Fruit fly (Drosophila melanogaster) whole organism, prepupa: ENCODE data around the gene cpb.
A peak's percentile ranks its signal among the peaks of the same experiment; 100 is the strongest.

Experiments used
- Blimp-1 ChIP-seq: fragments of 200-800 bp; sonication (Bioruptor generic); optimal IDR thresholded peaks from 3 replicates; lab custom pipeline; 2017; ENCODE audit warnings: missing biosample characterization, missing genetic modification characterization, mild to moderate bottlenecking, moderate library complexity, missing genetic modification reagents
- CG11762 ChIP-seq: fragments of 200-800 bp; sonication (Bioruptor generic); optimal IDR thresholded peaks from 3 replicates; lab custom pipeline; 2016; ENCODE audit warnings: missing biosample characterization, missing genetic modification characterization; ENCODE audit not compliant: insufficient read depth
- CG32006 ChIP-seq: fragments of 200-800 bp; sonication (Bioruptor generic); optimal IDR thresholded peaks from 3 replicates; lab custom pipeline; 2017; ENCODE audit warnings: missing biosample characterization, mild to moderate bottlenecking, missing genetic modification characterization
- CG34406 ChIP-seq: fragments of 200-800 bp; sonication (Bioruptor generic); optimal IDR thresholded peaks from 3 replicates; lab custom pipeline; 2016; ENCODE audit warnings: missing biosample characterization, missing genetic modification characterization
- CG6276 ChIP-seq: fragments of 200-800 bp; sonication (Bioruptor generic); optimal IDR thresholded peaks from 2 replicates; lab custom pipeline; 2017; ENCODE audit warnings: missing biosample characterization, mild to moderate bottlenecking, missing genetic modification characterization
- CG6808 ChIP-seq: fragments of 200-800 bp; sonication (Bioruptor generic); optimal IDR thresholded peaks from 3 replicates; lab custom pipeline; 2017; ENCODE audit warnings: missing biosample characterization, missing genetic modification characterization, mild to moderate bottlenecking, moderate library complexity, missing genetic modification reagents
- CG6854 ChIP-seq: fragments of 200-800 bp; sonication (Bioruptor generic); optimal IDR thresholded peaks from 2 replicates; lab custom pipeline; 2017; ENCODE audit warnings: missing biosample characterization, mild to moderate bottlenecking, missing genetic modification characterization
- CG8119 ChIP-seq: fragments of 200-800 bp; sonication (Bioruptor generic); IDR thresholded peaks from 3 replicates; pipeline ENCODE4 v1.3.6; 2022; ENCODE audit warnings: missing biosample characterization, missing genetic modification characterization
- Eip78C ChIP-seq: fragments of 200-800 bp; sonication (Bioruptor generic); peaks from one replicate; lab custom pipeline; 2016; ENCODE audit warnings: missing biosample characterization, missing genetic modification characterization
- Eip93F ChIP-seq: fragments of 200-800 bp; sonication (Bioruptor generic); optimal IDR thresholded peaks from 2 replicates; lab custom pipeline; 2016; ENCODE audit warnings: missing biosample characterization, mild to moderate bottlenecking, missing genetic modification characterization
- Ets21C ChIP-seq: fragments of 200-800 bp; sonication (Bioruptor generic); optimal IDR thresholded peaks from 3 replicates; lab custom pipeline; 2016; ENCODE audit warnings: missing biosample characterization, missing genetic modification characterization
- Ets96B ChIP-seq: fragments of 200-800 bp; optimal IDR thresholded peaks from 2 replicates; lab custom pipeline; 2019; ENCODE audit warnings: missing biosample characterization, mild to moderate bottlenecking, missing genetic modification characterization, moderate library complexity
- Gug ChIP-seq: fragments of 200-800 bp; sonication (Bioruptor generic); IDR thresholded peaks from 2 replicates; pipeline ENCODE4 v1.3.6; 2022; ENCODE audit warnings: missing biosample characterization, missing genetic modification characterization
- Hr38 ChIP-seq: sonication (Bioruptor generic); optimal IDR thresholded peaks from 2 replicates; lab custom pipeline; 2016; ENCODE audit warnings: missing biosample characterization, missing genetic modification characterization
- Hr39 ChIP-seq: fragments of 200-800 bp; sonication (Bioruptor generic); optimal IDR thresholded peaks from 2 replicates; lab custom pipeline; 2016; ENCODE audit warnings: missing biosample characterization, missing genetic modification characterization
- Lpt ChIP-seq: fragments of 200-800 bp; sonication (Bioruptor generic); optimal IDR thresholded peaks from 3 replicates; lab custom pipeline; 2016; ENCODE audit warnings: missing biosample characterization, missing genetic modification characterization
- OdsH ChIP-seq: fragments of 200-800 bp; sonication (Bioruptor generic); optimal IDR thresholded peaks from 3 replicates; lab custom pipeline; 2016; ENCODE audit warnings: missing biosample characterization, missing genetic modification characterization
- Sox15 ChIP-seq: fragments of 200-800 bp; sonication (Bioruptor generic); optimal IDR thresholded peaks from 3 replicates; lab custom pipeline; 2016; ENCODE audit warnings: missing biosample characterization, missing genetic modification characterization
- achi ChIP-seq: fragments of 200-800 bp; sonication (Bioruptor generic); optimal IDR thresholded peaks from 3 replicates; lab custom pipeline; 2016; ENCODE audit warnings: missing biosample characterization, missing genetic modification characterization
- dac ChIP-seq: fragments of 200-800 bp; sonication (Bioruptor generic); optimal IDR thresholded peaks from 2 replicates; lab custom pipeline; 2017; ENCODE audit warnings: missing biosample characterization, mild to moderate bottlenecking, missing genetic modification characterization
- dsx ChIP-seq: fragments of 200-800 bp; optimal IDR thresholded peaks from 3 replicates; lab custom pipeline; 2019; ENCODE audit warnings: missing biosample characterization, mild to moderate bottlenecking, missing genetic modification characterization, moderate library complexity; ENCODE audit not compliant: poor library complexity, severe bottlenecking
- eg ChIP-seq: fragments of 200-800 bp; sonication (Bioruptor generic); IDR thresholded peaks from 3 replicates; pipeline ENCODE4 v1.3.6; 2022; ENCODE audit warnings: missing biosample characterization, missing genetic modification characterization
- fd85E ChIP-seq: fragments of 200-800 bp; sonication (Bioruptor generic); optimal IDR thresholded peaks from 3 replicates; lab custom pipeline; 2016; ENCODE audit warnings: missing biosample characterization, missing genetic modification characterization
- fkh ChIP-seq: fragments of 200-800 bp; sonication (Bioruptor generic); optimal IDR thresholded peaks from 3 replicates; lab custom pipeline; 2017; ENCODE audit warnings: missing biosample characterization, mild to moderate bottlenecking, missing genetic modification characterization, moderate library complexity
- net ChIP-seq: fragments of 200-800 bp; sonication (Bioruptor generic); optimal IDR thresholded peaks from 3 replicates; lab custom pipeline; 2016; ENCODE audit warnings: missing biosample characterization, missing genetic modification characterization
- pdm3 ChIP-seq: fragments of 200-800 bp; sonication (Bioruptor generic); optimal IDR thresholded peaks from 3 replicates; lab custom pipeline; 2016; ENCODE audit warnings: missing biosample characterization, missing genetic modification characterization
- salr ChIP-seq, 2 experiments: fragments of 200-800 bp; sonication (Bioruptor generic); optimal IDR thresholded peaks; 3 replicates each; lab custom pipeline; 2016 to 2018; ENCODE audit warnings: missing biosample characterization in 2 of 2, missing genetic modification characterization in 2 of 2, mild to moderate bottlenecking in 1 of 2
- ss ChIP-seq, 2 experiments: fragments of 200-800 bp; sonication (Bioruptor generic); optimal IDR thresholded peaks; 2 replicates in 1 of 2; 3 replicates in 1 of 2; lab custom pipeline; 2017 to 2018; ENCODE audit warnings: mild to moderate bottlenecking in 2 of 2, missing biosample characterization in 2 of 2, missing genetic modification characterization in 2 of 2, moderate library complexity in 1 of 2
- svp ChIP-seq: fragments of 200-800 bp; sonication (Bioruptor generic); peaks from one replicate; lab custom pipeline; 2016; ENCODE audit warnings: missing biosample characterization, missing genetic modification characterization
- topi ChIP-seq: fragments of 200-800 bp; sonication (Bioruptor generic); optimal IDR thresholded peaks from 3 replicates; lab custom pipeline; 2016; ENCODE audit warnings: missing biosample characterization, missing genetic modification characterization
- vri ChIP-seq: fragments of 200-800 bp; sonication (Bioruptor generic); optimal IDR thresholded peaks from 3 replicates; lab custom pipeline; 2016; ENCODE audit warnings: missing biosample characterization, mild to moderate bottlenecking, missing genetic modification characterization

Gene cpb

DNA sequence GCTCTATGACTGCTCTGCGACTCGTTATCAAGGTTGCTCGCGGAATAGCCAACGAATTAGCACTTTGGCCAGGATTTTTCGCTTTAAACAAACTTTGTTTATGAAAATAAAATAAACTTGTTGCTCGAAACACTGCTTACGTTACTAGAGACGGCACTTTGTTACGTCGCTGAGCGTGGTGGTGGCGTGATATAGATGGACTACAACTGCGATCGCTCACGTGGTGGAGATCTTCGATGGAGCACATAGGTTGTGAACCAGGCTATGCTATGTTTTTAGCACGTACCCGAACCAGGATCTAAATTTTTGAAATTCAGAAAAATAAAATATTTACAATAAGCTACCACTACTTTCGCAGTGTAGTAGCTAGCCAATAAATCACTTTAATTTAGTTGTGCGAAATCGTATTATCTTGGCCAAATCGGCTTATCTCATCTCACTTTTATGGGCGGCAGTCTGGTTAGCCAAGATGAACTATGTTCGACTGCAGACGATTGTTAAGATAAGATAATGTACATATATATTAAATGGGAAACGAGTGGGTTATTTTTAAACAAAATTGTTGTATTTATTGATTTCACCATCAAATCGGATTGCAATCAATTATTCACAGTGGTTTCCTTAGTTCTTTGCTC, 11.1 kb downstream of the cpb start, which contains the start of gene frtz:
TSS of gene frtz (minus strand) at position 153 of the 635 bp plus-strand sequence.
- TF ChIP-seq Eip78C (GFP tag; lab: Kevin White, UChicago) (peak; percentile 32), CG6276 (GFP tag; lab: Kevin White, UChicago) (no peak)

DNA sequence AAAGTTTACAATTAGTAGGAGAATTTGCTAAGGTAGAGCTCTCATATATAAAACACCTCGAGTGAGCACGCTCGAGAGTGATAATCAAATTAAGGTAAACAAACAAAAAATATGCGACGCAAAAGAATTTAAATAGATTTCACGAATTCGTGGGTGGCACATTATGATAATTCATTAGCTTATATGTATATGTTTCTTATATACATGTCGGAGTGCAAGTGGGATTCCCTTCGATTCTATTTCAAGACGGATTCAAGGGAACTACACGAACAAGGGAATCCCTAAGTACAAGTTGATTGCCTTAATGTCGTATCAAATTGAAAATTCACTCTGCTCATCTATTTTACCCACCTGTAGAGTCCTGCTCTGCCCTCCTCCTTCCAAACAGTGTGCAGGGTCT, 12.5 kb downstream of the cpb start:
- TF ChIP-seq Ets21C (GFP tag; lab: Kevin White, UChicago) (no peak), CG6808 (GFP tag; lab: Kevin White, UChicago) (no peak), OdsH (GFP tag; lab: Kevin White, UChicago) (no peak), Eip93F (no peak), topi (GFP tag; lab: Kevin White, UChicago) (no peak), salr (GFP tag; optimal IDR thresholded peaks at IDR 0.05; lab: Kevin White, UChicago) (no peak), fkh (GFP tag; lab: Kevin White, UChicago) (no peak), net (no peak), dac (GFP tag; lab: Kevin White, UChicago) (no peak), CG11762 (GFP tag; lab: Kevin White, UChicago) (no peak), dsx (GFP tag; lab: Kevin White, UChicago) (no peak), pdm3 (GFP tag; lab: Kevin White, UChicago) (no peak), Hr38 (no peak)

DNA sequence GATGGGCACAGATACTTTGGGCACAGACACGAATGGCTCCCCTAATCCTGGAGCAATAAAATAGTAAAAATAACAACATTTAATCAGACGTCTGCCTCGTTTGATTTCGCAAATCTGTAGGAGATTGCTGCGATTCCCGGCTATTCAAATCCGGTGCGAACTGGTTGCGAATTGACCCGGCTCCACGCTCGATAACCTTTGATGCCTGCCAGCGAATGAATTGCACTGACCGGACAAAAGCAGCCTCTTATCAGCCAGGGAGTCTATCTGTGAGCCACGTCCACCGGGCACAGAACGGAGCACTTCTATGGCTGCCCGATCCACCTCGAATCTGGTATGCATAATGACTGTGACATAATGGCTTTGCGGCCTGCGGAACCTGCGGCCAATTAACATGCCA, 15.3 kb downstream of the cpb start:
- TF ChIP-seq vri (GFP tag; lab: Kevin White, UChicago) (peak; percentile 12), svp (GFP tag; lab: Kevin White, UChicago) (peak; percentile 99), CG6808 (GFP tag; lab: Kevin White, UChicago) (no peak)

DNA sequence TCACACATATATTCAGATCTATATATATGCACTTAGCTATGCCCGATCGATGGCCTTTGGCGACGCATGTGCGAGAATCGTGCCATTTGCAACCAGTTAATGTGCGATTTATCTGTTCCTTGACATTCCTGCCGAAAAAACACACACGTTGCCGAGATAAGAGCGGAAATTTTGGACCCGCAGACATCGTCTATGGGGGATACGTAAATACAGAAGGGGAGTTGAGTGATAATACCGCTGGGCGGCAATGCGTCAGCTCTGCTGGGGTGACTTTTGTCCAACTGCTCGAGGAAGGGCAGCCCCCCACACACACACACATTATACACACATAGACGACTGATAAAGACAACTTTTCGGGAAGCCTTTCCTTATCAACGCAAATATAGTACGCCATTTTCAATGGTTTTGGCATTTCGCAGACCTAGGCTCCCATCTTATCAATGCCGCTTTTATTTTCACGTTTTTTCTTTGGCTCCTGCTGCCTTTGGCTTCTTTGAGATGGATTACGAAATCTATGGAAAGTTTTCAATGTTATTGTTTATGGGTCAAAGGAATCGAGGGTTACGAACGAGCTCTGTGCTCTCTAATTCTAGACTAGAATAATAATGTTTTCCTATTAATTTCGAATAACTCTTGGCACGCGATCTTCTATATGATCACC, 16.3 kb downstream of the cpb start:
- no peak for TF ChIP-seq dsx (GFP tag; lab: Kevin White, UChicago)
- peak; percentile 92 for TF ChIP-seq svp (GFP tag; lab: Kevin White, UChicago)
- peak; percentile 33 for TF ChIP-seq fkh (GFP tag; lab: Kevin White, UChicago)
- peak; percentile 88 for TF ChIP-seq vri (GFP tag; lab: Kevin White, UChicago)
- no peak for TF ChIP-seq CG6854
- no peak for TF ChIP-seq eg (GFP tag; lab: Robert Waterston, UW)

DNA sequence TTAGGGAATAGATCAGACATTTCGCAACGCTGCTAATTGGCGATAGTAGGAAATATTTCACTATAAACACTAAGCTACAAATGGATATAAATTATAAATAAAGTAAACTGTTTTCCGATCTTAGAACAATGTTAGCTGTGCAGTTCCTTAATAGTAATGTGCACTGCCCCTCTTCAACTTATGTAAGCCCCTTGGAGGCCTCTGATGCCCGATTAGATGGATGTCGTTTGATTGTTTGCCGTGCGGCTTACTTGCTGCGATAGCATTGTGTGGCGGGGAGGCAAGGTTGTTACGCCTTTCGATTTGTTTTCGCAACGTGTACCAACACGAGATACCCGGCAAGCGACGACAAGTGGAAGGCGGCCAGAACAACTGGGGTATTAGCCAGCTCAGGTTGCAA, 17.6 kb downstream of the cpb start:
- TF ChIP-seq fd85E (GFP tag; lab: Kevin White, UChicago) (no peak), CG8119 (GFP tag; lab: Robert Waterston, UW) (peak; percentile 21; the same call in 1 of the 3 replicates), svp (GFP tag; lab: Kevin White, UChicago) (peak; percentile 79), Hr39 (GFP tag; lab: Kevin White, UChicago) (no peak), ss (GFP tag; optimal IDR thresholded peaks at IDR 0.05; lab: Kevin White, UChicago) (no peak), dac (GFP tag; lab: Kevin White, UChicago) (no peak), CG32006 (no peak), eg (GFP tag; lab: Robert Waterston, UW) (0 out of 3 replicates have a peak, but pooled peaks have one; percentile 26), dsx (GFP tag; lab: Kevin White, UChicago) (no peak), Gug (GFP tag; lab: Robert Waterston, UW) (no peak), CG34406 (GFP tag; lab: Kevin White, UChicago) (no peak), Blimp-1 (no peak), Lpt (GFP tag; lab: Kevin White, UChicago) (no peak), achi (GFP tag; lab: Kevin White, UChicago) (no peak), vri (GFP tag; lab: Kevin White, UChicago) (peak; percentile 68), Sox15 (no peak), topi (GFP tag; lab: Kevin White, UChicago) (no peak), Ets96B (tag; lab: Kevin White, UChicago) (no peak)
